Worm (Caenorhabditis elegans): Measurements from ENCODE around the gene C39B10.7.

Gene C39B10.7

DNA sequence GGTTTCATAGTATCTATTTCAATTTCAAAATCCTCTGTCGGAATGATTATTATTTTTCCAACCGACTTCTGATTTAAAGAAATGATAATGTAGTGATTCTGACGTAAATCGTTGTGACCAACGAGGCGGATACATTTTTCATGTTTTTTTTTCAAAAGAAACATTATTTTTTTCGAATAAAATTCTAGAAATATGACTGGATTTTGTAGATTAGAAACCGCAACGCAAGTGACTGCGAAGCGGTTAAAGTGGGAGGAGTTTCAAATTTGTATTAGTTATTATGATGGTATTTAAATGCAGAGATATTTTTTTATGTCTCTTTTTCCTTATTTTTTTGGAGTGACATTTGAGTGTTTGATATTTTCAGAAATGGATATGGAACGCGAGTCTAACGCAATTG, 29.7 kb upstream of the C39B10.7 start, which contains the start of gene C39B10.5:
TSS of gene C39B10.5 (plus strand) at position 362 of the 400 bp plus-strand sequence.
- TF ChIP-seq nfya-2 (GFP tag; IDR thresholded peaks at IDR 0.05) (no peak), attf-5 (GFP tag; optimal IDR thresholded peaks at IDR 0.05) (no peak), lin-40 (tag; optimal IDR thresholded peaks at IDR 0.05) (no peak), F39B2.1 (GFP tag; IDR thresholded peaks at IDR 0.05) (no peak), madf-10 (tag; optimal IDR thresholded peaks at IDR 0.05) (no peak), snpc-1.3 (tag; optimal IDR thresholded peaks at IDR 0.05; ENCODE audit: insufficient read depth) (no peak), tlf-1 (GFP tag; optimal IDR thresholded peaks at IDR 0.05) (no peak), C17E4.6 (GFP tag; IDR thresholded peaks at IDR 0.05) (no peak), madf-8 (GFP tag; conservative IDR thresholded peaks at IDR 0.05) (no peak), somi-1 (GFP tag; optimal IDR thresholded peaks at IDR 0.05) (no peak), unc-62 (GFP tag; optimal IDR thresholded peaks at IDR 0.05) (no peak), nhr-27 (tag; optimal IDR thresholded peaks at IDR 0.05) (no peak), tbp1 (GFP tag; optimal IDR thresholded peaks at IDR 0.05) (no peak), F49E8.2 (tag; optimal IDR thresholded peaks at IDR 0.05; ENCODE audit: insufficient read depth) (no peak), unc-130 (GFP tag; optimal IDR thresholded peaks at IDR 0.05) (no peak), atf-7 (tag; optimal IDR thresholded peaks at IDR 0.05) (no peak), F22D6.2 (tag; optimal IDR thresholded peaks at IDR 0.05) (no peak)

ce11 chrX:10453960-10454359, 22.7 kb upstream of the C39B10.7 start, which contains the start of gene lgc-41:
Gene lgc-41, plus strand, starts transcription at chrX:10454260.
- TF ChIP-seq attf-3 (GFP tag; conservative IDR thresholded peaks at IDR 0.05) (no peak), snpc-1.1 (tag; optimal IDR thresholded peaks at IDR 0.05; ENCODE audit: insufficient read depth) (no peak), attf-6 (GFP tag; IDR thresholded peaks at IDR 0.05) (no peak), madf-8 (GFP tag; conservative IDR thresholded peaks at IDR 0.05) (no peak), ama-1 (optimal IDR thresholded peaks at IDR 0.05) (no peak), ama-1 (GFP tag; optimal IDR thresholded peaks at IDR 0.05) (no peak), F57A8.1 (GFP tag; optimal IDR thresholded peaks at IDR 0.05) (no peak), cebp-2 (GFP tag; IDR thresholded peaks at IDR 0.05) (no peak), madf-3 (GFP tag; IDR thresholded peaks at IDR 0.05) (no peak), lin-54 (GFP tag; optimal IDR thresholded peaks at IDR 0.05) (no peak), rcor-1 (GFP tag; IDR thresholded peaks at IDR 0.05) (no peak), B0336.3 (GFP tag; IDR thresholded peaks at IDR 0.05) (no peak), dpl-1 (GFP tag; optimal IDR thresholded peaks at IDR 0.05) (no peak), egl-18 (GFP tag; IDR thresholded peaks at IDR 0.05) (no peak), K11D2.4 (GFP tag; IDR thresholded peaks at IDR 0.05) (no peak), repo-1 (tag; optimal IDR thresholded peaks at IDR 0.05) (no peak), dox-1 (GFP tag; IDR thresholded peaks at IDR 0.05) (no peak), ztf-6 (GFP tag; IDR thresholded peaks at IDR 0.05) (no peak), hmg-1.2 (GFP tag; IDR thresholded peaks at IDR 0.05) (no peak), pha-4 (tag; optimal IDR thresholded peaks at IDR 0.05) (no peak), T07F8.4 (tag; optimal IDR thresholded peaks at IDR 0.05) (no peak)

DNA sequence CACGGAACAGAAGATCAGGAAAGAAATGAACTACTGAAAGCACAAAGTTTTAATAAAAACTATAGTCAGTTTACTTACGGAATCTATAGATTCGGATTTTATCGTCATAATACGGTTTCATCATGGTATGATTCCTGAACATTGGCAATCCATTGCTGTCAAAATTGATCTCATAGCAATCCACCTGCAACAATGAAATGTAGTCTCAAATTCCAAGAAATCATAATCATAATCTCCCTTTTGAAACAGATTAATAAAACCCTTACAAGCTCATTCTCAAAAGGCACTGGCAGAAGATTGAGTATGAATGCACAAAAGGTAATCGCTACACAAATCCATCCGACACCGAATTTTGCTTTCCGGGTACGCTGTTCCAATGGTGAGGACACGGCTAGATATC, 14.3 kb upstream of the C39B10.7 start:
- TF ChIP-seq D2030.7 (GFP tag; IDR thresholded peaks at IDR 0.05): no peak
- TF ChIP-seq C06A6.2 (GFP tag; conservative IDR thresholded peaks at IDR 0.05): no peak
- no peak for TF ChIP-seq mes-4 (tag; optimal IDR thresholded peaks at IDR 0.05)
- no peak for TF ChIP-seq Y53F4B.3 (GFP tag; IDR thresholded peaks at IDR 0.05)
- no peak for TF ChIP-seq nhr-90 (tag; optimal IDR thresholded peaks at IDR 0.05)
- TF ChIP-seq hlh-26 (GFP tag; conservative IDR thresholded peaks at IDR 0.05): no peak
- TF ChIP-seq die-1 (tag; optimal IDR thresholded peaks at IDR 0.05): no peak
- no peak for TF ChIP-seq ets-4 (GFP tag; optimal IDR thresholded peaks at IDR 0.05)
- no peak for TF ChIP-seq snpc-1.3 (tag; optimal IDR thresholded peaks at IDR 0.05; ENCODE audit: insufficient read depth)
- TF ChIP-seq tlf-1 (GFP tag; optimal IDR thresholded peaks at IDR 0.05): no peak
- TF ChIP-seq him-1 (tag; optimal IDR thresholded peaks at IDR 0.05): no peak
- no peak for TF ChIP-seq F23B12.7 (tag; optimal IDR thresholded peaks at IDR 0.05; ENCODE audit: insufficient read depth)
- no peak for TF ChIP-seq pha-4 (tag; optimal IDR thresholded peaks at IDR 0.05)
- TF ChIP-seq K12H6.12 (tag; optimal IDR thresholded peaks at IDR 0.05): no peak
- TF ChIP-seq madf-6 (GFP tag; IDR thresholded peaks at IDR 0.05): no peak

Data from whole organism, young adult.